Fruit fly (Drosophila melanogaster) whole organism, embryonic: ENCODE measurements around the gene CG18180.

Experiments used
- Abd-B ChIP-seq: fragments of 200-800 bp; sonication (Bioruptor generic); optimal IDR thresholded peaks from 2 replicates; lab custom pipeline; 2018; ENCODE audit warnings: missing biosample characterization, mild to moderate bottlenecking, missing genetic modification characterization, moderate library complexity
- Adf1 ChIP-seq: fragments of 200-800 bp; sonication (Bioruptor generic); IDR thresholded peaks from 2 replicates; pipeline ENCODE4 v1.3.6; 2022; ENCODE audit warnings: missing biosample characterization, missing genetic modification characterization
- CG10209 ChIP-seq: fragments of 200-800 bp; sonication (Bioruptor generic); optimal IDR thresholded peaks from 3 replicates; lab custom pipeline; 2017; ENCODE audit warnings: missing biosample characterization, mild to moderate bottlenecking, missing genetic modification characterization, missing genetic modification reagents
- CG10267 ChIP-seq: fragments of 200-800 bp; sonication (Bioruptor generic); optimal IDR thresholded peaks from 2 replicates; lab custom pipeline; 2018; ENCODE audit warnings: missing biosample characterization, mild to moderate bottlenecking, missing genetic modification characterization, moderate library complexity
- CG12659 ChIP-seq: fragments of 200-800 bp; sonication (Bioruptor generic); optimal IDR thresholded peaks from 3 replicates; lab custom pipeline; 2017; ENCODE audit warnings: mild to moderate bottlenecking, missing biosample characterization, missing genetic modification reagents, missing genetic modification characterization
- CG13287 ChIP-seq: fragments of 200-800 bp; sonication (Bioruptor generic); IDR thresholded peaks from 2 replicates; pipeline ENCODE4 v1.3.6; 2022; ENCODE audit warnings: missing biosample characterization, missing genetic modification characterization; ENCODE audit not compliant: partially characterized antibody
- CG13296 ChIP-seq: fragments of 200-800 bp; sonication (Bioruptor generic); optimal IDR thresholded peaks from 3 replicates; lab custom pipeline; 2018; ENCODE audit warnings: missing biosample characterization, mild to moderate bottlenecking, missing genetic modification characterization
- CG14860 ChIP-seq: fragments of 200-800 bp; sonication (Bioruptor generic); IDR thresholded peaks from 3 replicates; pipeline ENCODE4 v1.3.6; 2022; ENCODE audit warnings: missing biosample characterization, missing genetic modification characterization; ENCODE audit not compliant: partially characterized antibody
- CG18262 ChIP-seq: fragments of 200-800 bp; optimal IDR thresholded peaks from 3 replicates; lab custom pipeline; 2019; ENCODE audit warnings: missing biosample characterization, mild to moderate bottlenecking, missing genetic modification characterization, moderate library complexity
- CG18476 ChIP-seq: fragments of 200-800 bp; sonication (Bioruptor generic); optimal IDR thresholded peaks from 2 replicates; lab custom pipeline; 2016; ENCODE audit warnings: missing biosample characterization, mild to moderate bottlenecking, missing genetic modification characterization
- CG2116 ChIP-seq: fragments of 200-800 bp; sonication (Bioruptor generic); optimal IDR thresholded peaks from 3 replicates; lab custom pipeline; 2018; ENCODE audit warnings: missing biosample characterization, mild to moderate bottlenecking, missing genetic modification characterization
- CG2678 ChIP-seq: fragments of 200-800 bp; sonication (Bioruptor generic); optimal IDR thresholded peaks from 3 replicates; lab custom pipeline; 2019; ENCODE audit warnings: missing biosample characterization, mild to moderate bottlenecking, missing genetic modification characterization, moderate library complexity
- CG4328 ChIP-seq: fragments of 200-800 bp; sonication (Bioruptor generic); optimal IDR thresholded peaks from 3 replicates; lab custom pipeline; 2017; ENCODE audit warnings: missing biosample characterization, missing genetic modification reagents, missing genetic modification characterization
- CG6254 ChIP-seq: fragments of 200-800 bp; sonication (Bioruptor generic); optimal IDR thresholded peaks from 3 replicates; lab custom pipeline; 2017; ENCODE audit warnings: mild to moderate bottlenecking, missing biosample characterization, missing genetic modification reagents, missing genetic modification characterization
- CG7786 ChIP-seq: fragments of 200-800 bp; sonication (Bioruptor generic); optimal IDR thresholded peaks from 2 replicates; lab custom pipeline; 2016; ENCODE audit warnings: missing biosample characterization, missing genetic modification characterization
- CG8089 ChIP-seq: fragments of 200-800 bp; sonication (Bioruptor generic); optimal IDR thresholded peaks from 3 replicates; lab custom pipeline; 2016; ENCODE audit warnings: missing biosample characterization, missing genetic modification characterization
- CG8359 ChIP-seq: fragments of 200-800 bp; sonication (Bioruptor generic); optimal IDR thresholded peaks from 2 replicates; lab custom pipeline; 2017; ENCODE audit warnings: missing biosample characterization, mild to moderate bottlenecking, missing genetic modification characterization, borderline replicate concordance
- CG9817 ChIP-seq: fragments of 200-800 bp; sonication (Bioruptor generic); optimal IDR thresholded peaks from 2 replicates; lab custom pipeline; 2018; ENCODE audit warnings: missing biosample characterization, mild to moderate bottlenecking, missing genetic modification characterization, moderate library complexity
- CrebB ChIP-seq: fragments of 200-800 bp; sonication (Bioruptor generic); optimal IDR thresholded peaks from 3 replicates; lab custom pipeline; 2018; ENCODE audit warnings: missing biosample characterization, mild to moderate bottlenecking, missing genetic modification characterization
- Dad ChIP-seq: fragments of 200-800 bp; sonication (Bioruptor generic); optimal IDR thresholded peaks from 3 replicates; lab custom pipeline; 2016; ENCODE audit warnings: missing biosample characterization, missing genetic modification characterization
- Dbx ChIP-seq: fragments of 200-800 bp; sonication (Bioruptor generic); IDR thresholded peaks from 3 replicates; pipeline ENCODE4 v1.3.6; 2022; ENCODE audit warnings: missing biosample characterization, missing genetic modification characterization
- Dek ChIP-seq: fragments of 200-800 bp; sonication (Bioruptor generic); optimal IDR thresholded peaks from 3 replicates; lab custom pipeline; 2019; ENCODE audit warnings: missing biosample characterization, mild to moderate bottlenecking, missing genetic modification characterization, moderate library complexity
- Dp ChIP-seq: fragments of 200-800 bp; sonication (Bioruptor generic); optimal IDR thresholded peaks from 2 replicates; lab custom pipeline; 2018; ENCODE audit warnings: missing biosample characterization, mild to moderate bottlenecking, missing genetic modification characterization, moderate library complexity
- Jarid2 ChIP-seq: fragments of 200-800 bp; sonication (Bioruptor generic); optimal IDR thresholded peaks from 3 replicates; lab custom pipeline; 2017; ENCODE audit warnings: mild to moderate bottlenecking, missing biosample characterization, missing genetic modification reagents, missing genetic modification characterization
- NfI ChIP-seq: fragments of 200-800 bp; sonication (Bioruptor generic); optimal IDR thresholded peaks from 3 replicates; lab custom pipeline; 2018; ENCODE audit warnings: missing biosample characterization, mild to moderate bottlenecking, missing genetic modification characterization, moderate library complexity
- Oli ChIP-seq: fragments of 200-800 bp; sonication (Bioruptor generic); optimal IDR thresholded peaks from 2 replicates; lab custom pipeline; 2018; ENCODE audit warnings: missing biosample characterization, mild to moderate bottlenecking, missing genetic modification characterization, moderate library complexity
- Opbp ChIP-seq: fragments of 200-800 bp; sonication (Bioruptor generic); IDR thresholded peaks from 3 replicates; pipeline ENCODE4 v1.3.6; 2022; ENCODE audit warnings: missing biosample characterization, missing genetic modification characterization; ENCODE audit not compliant: partially characterized antibody
- Pdp1 ChIP-seq, 2 experiments: fragments of 200-800 bp; sonication (Bioruptor generic); optimal IDR thresholded peaks; 3 replicates each; lab custom pipeline; 2016; ENCODE audit warnings: missing biosample characterization in 2 of 2, missing genetic modification characterization in 2 of 2, mild to moderate bottlenecking in 1 of 2, moderate library complexity in 1 of 2
- Spps ChIP-seq: fragments of 200-800 bp; sonication (Bioruptor generic); optimal IDR thresholded peaks from 2 replicates; lab custom pipeline; 2018; ENCODE audit warnings: missing biosample characterization, mild to moderate bottlenecking, missing genetic modification characterization
- Ssrp ChIP-seq: fragments of 200-800 bp; sonication (Bioruptor generic); optimal IDR thresholded peaks from 2 replicates; lab custom pipeline; 2018; ENCODE audit warnings: missing biosample characterization, mild to moderate bottlenecking, missing genetic modification characterization, moderate library complexity
- Trl ChIP-seq, 3 experiments: fragments of >200 bp in 2 of 3; fragments of 200-800 bp in 1 of 3; sonication (Bioruptor generic) in 1 of 3; optimal IDR thresholded peaks; 2 replicates in 1 of 3; 3 replicates in 2 of 3; lab custom pipeline; 2016 to 2017; ENCODE audit warnings: missing biosample characterization in 1 of 3, missing genetic modification characterization in 1 of 3
- abd-A ChIP-seq: fragments of 200-800 bp; sonication (Bioruptor generic); optimal IDR thresholded peaks from 3 replicates; lab custom pipeline; 2019; ENCODE audit warnings: missing biosample characterization, mild to moderate bottlenecking, missing genetic modification characterization, moderate library complexity
- btn ChIP-seq: fragments of 200-800 bp; sonication (Bioruptor generic); optimal IDR thresholded peaks from 2 replicates; lab custom pipeline; 2016; ENCODE audit warnings: missing biosample characterization, missing genetic modification characterization
- cad ChIP-seq: fragments of >200 bp; optimal IDR thresholded peaks from 2 replicates; lab custom pipeline; 2017; ENCODE audit warnings: missing biosample characterization, missing genetic modification characterization
- crc ChIP-seq: fragments of 200-800 bp; sonication (Bioruptor generic); optimal IDR thresholded peaks from 2 replicates; lab custom pipeline; 2016; ENCODE audit warnings: missing biosample characterization, missing genetic modification characterization
- crp ChIP-seq, 2 experiments: fragments of 200-800 bp; sonication (Bioruptor generic); optimal IDR thresholded peaks; 2 replicates in 1 of 2; 3 replicates in 1 of 2; lab custom pipeline; 2017; ENCODE audit warnings: missing biosample characterization in 2 of 2, missing genetic modification characterization in 2 of 2, mild to moderate bottlenecking in 1 of 2, moderate library complexity in 1 of 2
- fd3F ChIP-seq: fragments of 200-800 bp; sonication (Bioruptor generic); optimal IDR thresholded peaks from 2 replicates; lab custom pipeline; 2018; ENCODE audit warnings: missing biosample characterization, mild to moderate bottlenecking, missing genetic modification characterization, moderate library complexity
- fru ChIP-seq: fragments of >200 bp; optimal IDR thresholded peaks from 2 replicates; lab custom pipeline; 2017
- fu2 ChIP-seq: fragments of 200-800 bp; sonication (Bioruptor generic); optimal IDR thresholded peaks from 2 replicates; lab custom pipeline; 2016; ENCODE audit warnings: missing biosample characterization, missing genetic modification characterization
- hkb ChIP-seq, 2 experiments: fragments of 200-800 bp in 1 of 2; fragments of >200 bp in 1 of 2; sonication (Bioruptor generic) in 1 of 2; IDR thresholded peaks in 1 of 2; optimal IDR thresholded peaks in 1 of 2; 2 replicates each; pipeline versions ENCODE4 v1.3.6 to Lab custom; 2017 to 2022; ENCODE audit warnings: missing biosample characterization in 1 of 2, missing genetic modification characterization in 1 of 2
- inv ChIP-seq: fragments of 200-800 bp; sonication (Bioruptor generic); IDR thresholded peaks from 2 replicates; pipeline ENCODE4 v1.3.6; 2022; ENCODE audit warnings: missing biosample characterization, missing genetic modification characterization; ENCODE audit not compliant: partially characterized antibody
- lola ChIP-seq, 3 experiments: fragments of >200 bp in 2 of 3; fragments of 200-800 bp in 1 of 3; sonication (Bioruptor generic) in 1 of 3; optimal IDR thresholded peaks; 2 replicates each; lab custom pipeline; 2017 to 2019; ENCODE audit warnings: missing biosample characterization in 3 of 3, missing genetic modification characterization in 3 of 3, mild to moderate bottlenecking in 1 of 3, moderate library complexity in 1 of 3
- repo ChIP-seq: fragments of 200-800 bp; sonication (Bioruptor generic); optimal IDR thresholded peaks from 2 replicates; lab custom pipeline; 2016; ENCODE audit warnings: missing biosample characterization, missing genetic modification characterization
- schlank ChIP-seq: fragments of 200-800 bp; sonication (Bioruptor generic); optimal IDR thresholded peaks from 2 replicates; lab custom pipeline; 2018; ENCODE audit warnings: missing biosample characterization, mild to moderate bottlenecking, missing genetic modification characterization
- sim ChIP-seq: fragments of 200-800 bp; sonication (Bioruptor generic); IDR thresholded peaks from 2 replicates; pipeline ENCODE4 v1.3.6; 2022; ENCODE audit warnings: missing biosample characterization, missing genetic modification characterization
- tna ChIP-seq: fragments of 200-800 bp; sonication (Bioruptor generic); IDR thresholded peaks from 2 replicates; pipeline ENCODE4 v1.3.6; 2022; ENCODE audit warnings: missing biosample characterization, missing genetic modification characterization; ENCODE audit not compliant: partially characterized antibody
- usp ChIP-seq: fragments of >200 bp; optimal IDR thresholded peaks from 2 replicates; lab custom pipeline; 2017; ENCODE audit warnings: missing biosample characterization, missing genetic modification characterization

The CG18180 gene

DNA sequence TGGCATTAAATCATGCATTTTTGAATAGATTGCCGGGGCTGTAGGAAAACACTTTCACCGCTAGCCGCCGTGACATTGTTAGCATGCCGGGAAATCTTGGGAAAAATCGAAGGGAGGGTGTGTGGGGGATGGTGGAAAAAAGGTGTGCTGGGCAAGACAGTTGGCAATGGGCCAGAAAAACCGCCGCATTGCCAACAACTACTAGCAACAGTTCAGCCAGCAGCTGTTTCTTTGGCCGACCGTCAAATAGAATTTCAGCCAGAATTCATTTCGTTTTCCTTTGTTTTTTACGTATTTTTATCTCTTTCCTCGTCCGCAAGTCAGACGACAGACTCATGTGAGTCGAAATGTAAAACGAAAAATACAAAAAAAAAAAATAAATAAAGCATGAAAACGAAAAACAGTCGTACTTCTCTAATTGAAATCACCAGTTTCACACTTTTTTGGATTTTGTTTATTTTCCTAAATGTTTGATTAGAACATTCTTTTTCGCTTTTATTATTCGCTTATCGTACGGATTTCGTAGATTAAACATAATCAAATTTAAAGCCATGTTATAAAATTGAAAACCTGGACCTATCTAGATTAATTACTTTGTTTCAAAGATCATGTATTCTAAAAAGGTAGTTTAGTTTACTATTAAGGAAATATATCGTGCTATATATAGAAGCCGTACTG lies 50.1 kb downstream of the CG18180 start (continued):
- no peak for TF ChIP-seq Jarid2 (GFP tag; lab: Kevin White, UChicago)
- TF ChIP-seq fd3F (GFP tag; lab: Kevin White, UChicago) = peak; percentile 45
- no peak for TF ChIP-seq NfI (GFP tag; lab: Kevin White, UChicago)
- TF ChIP-seq hkb (optimal IDR thresholded peaks at IDR 0.05; lab: Kevin White, UChicago) = no peak
- TF ChIP-seq hkb (GFP tag; IDR thresholded peaks at IDR 0.05; lab: Robert Waterston, UW) = no peak; the same call in 1 of the 2 replicates
- TF ChIP-seq Ssrp = no peak
- TF ChIP-seq fu2 (GFP tag; lab: Kevin White, UChicago) = no peak
- TF ChIP-seq CG12659 = peak; percentile 58
- no peak for TF ChIP-seq Trl (optimal IDR thresholded peaks at IDR 0.05; lab: Kevin White, UChicago)
- no peak for TF ChIP-seq Trl (GFP tag; optimal IDR thresholded peaks at IDR 0.05; lab: Kevin White, UChicago)
- TF ChIP-seq CG14860 (GFP tag; lab: Robert Waterston, UW) = no peak
- TF ChIP-seq CG8359 (GFP tag; lab: Kevin White, UChicago) = no peak
- TF ChIP-seq CG18476 (GFP tag; lab: Kevin White, UChicago) = no peak
- TF ChIP-seq Dp (GFP tag; lab: Kevin White, UChicago) = no peak
- TF ChIP-seq tna (GFP tag; lab: Robert Waterston, UW) = no peak
- no peak for TF ChIP-seq fru
- no peak for TF ChIP-seq CrebB (tag; lab: Kevin White, UChicago)
- TF ChIP-seq CG4328 (GFP tag; lab: Kevin White, UChicago) = no peak
- no peak for TF ChIP-seq Dbx
- TF ChIP-seq CG8089 (GFP tag; lab: Kevin White, UChicago) = no peak
- TF ChIP-seq btn (GFP tag; lab: Kevin White, UChicago) = no peak
- TF ChIP-seq inv (GFP tag; lab: Robert Waterston, UW) = no peak
- no peak for TF ChIP-seq abd-A (tag; lab: Kevin White, UChicago)
- no peak for TF ChIP-seq CG2116 (GFP tag; lab: Kevin White, UChicago)
- TF ChIP-seq Spps (tag; lab: Kevin White, UChicago) = no peak
- TF ChIP-seq schlank = no peak
- TF ChIP-seq Dad (GFP tag; lab: Kevin White, UChicago) = no peak
- TF ChIP-seq CG13287 (GFP tag; lab: Robert Waterston, UW) = no peak
- TF ChIP-seq Opbp = no peak
- TF ChIP-seq Oli (tag; lab: Kevin White, UChicago) = peak; percentile 43
- no peak for TF ChIP-seq CG6254 (GFP tag; lab: Kevin White, UChicago)
- TF ChIP-seq crp (GFP tag; optimal IDR thresholded peaks at IDR 0.05; lab: Kevin White, UChicago) = no peak
- no peak for TF ChIP-seq usp (GFP tag; lab: Kevin White, UChicago)
- TF ChIP-seq Dek (tag; lab: Kevin White, UChicago) = peak; percentile 45
- no peak for TF ChIP-seq repo (GFP tag; lab: Kevin White, UChicago)
- peak in 1 of 2 experiments; percentile 15 for TF ChIP-seq Pdp1 (GFP tag; optimal IDR thresholded peaks at IDR 0.05; lab: Kevin White, UChicago)
- TF ChIP-seq Adf1 = 0 out of 2 replicates have a peak, but pooled peaks have one; percentile 6
- TF ChIP-seq CG13296 (GFP tag; lab: Kevin White, UChicago) = peak; percentile 50
- no peak for TF ChIP-seq cad (GFP tag; lab: Kevin White, UChicago)
- no peak for TF ChIP-seq lola (GFP tag; optimal IDR thresholded peaks at IDR 0.05; lab: Kevin White, UChicago)
- TF ChIP-seq CG2678 (tag; lab: Kevin White, UChicago) = peak; percentile 81
- peak; percentile 28 for TF ChIP-seq CG7786
- no peak for TF ChIP-seq CG18262
- TF ChIP-seq CG10209 (GFP tag; lab: Kevin White, UChicago) = peak; percentile 46
- TF ChIP-seq Abd-B (GFP tag; lab: Kevin White, UChicago) = no peak
- no peak for TF ChIP-seq CG10267
- TF ChIP-seq crc = peak; percentile 8
- TF ChIP-seq CG9817 (tag; lab: Kevin White, UChicago) = peak; percentile 18
- no peak for TF ChIP-seq sim (GFP tag; lab: Robert Waterston, UW)
